Fruit fly (Drosophila melanogaster) whole organism, embryonic: Measurements from ENCODE around the gene Agpat1.

Experiments used
- Asciz ChIP-seq: fragments of 200-800 bp; sonication (Bioruptor generic); optimal IDR thresholded peaks from 2 replicates; lab custom pipeline; 2017; ENCODE audit warnings: missing biosample characterization, mild to moderate bottlenecking, missing genetic modification characterization, missing genetic modification reagents
- CG10543 ChIP-seq: fragments of 200-800 bp; sonication (Bioruptor generic); optimal IDR thresholded peaks from 3 replicates; lab custom pipeline; 2017; ENCODE audit warnings: missing biosample characterization, mild to moderate bottlenecking, missing genetic modification characterization, moderate library complexity
- CG10654 ChIP-seq: fragments of 200-800 bp; sonication (Bioruptor generic); optimal IDR thresholded peaks from 2 replicates; lab custom pipeline; 2016; ENCODE audit warnings: missing biosample characterization, missing genetic modification characterization
- CG11696 ChIP-seq: fragments of 200-800 bp; sonication (Bioruptor generic); IDR thresholded peaks from 2 replicates; pipeline ENCODE4 v1.3.6; 2022; ENCODE audit warnings: missing biosample characterization, missing genetic modification characterization
- CG12769 ChIP-seq: fragments of 200-800 bp; sonication (Bioruptor generic); optimal IDR thresholded peaks from 2 replicates; lab custom pipeline; 2019; ENCODE audit warnings: missing biosample characterization, mild to moderate bottlenecking, missing genetic modification characterization, moderate library complexity
- CG15269 ChIP-seq: fragments of 200-800 bp; sonication (Bioruptor generic); optimal IDR thresholded peaks from 2 replicates; lab custom pipeline; 2018; ENCODE audit warnings: missing biosample characterization, mild to moderate bottlenecking, missing genetic modification characterization, moderate library complexity
- CG16813 ChIP-seq: fragments of 200-800 bp; sonication (Bioruptor generic); IDR thresholded peaks from 3 replicates; pipeline ENCODE4 v1.3.6; 2022; ENCODE audit warnings: missing biosample characterization, missing genetic modification characterization; ENCODE audit not compliant: partially characterized antibody
- CG16815 ChIP-seq: fragments of 200-800 bp; sonication (Bioruptor generic); optimal IDR thresholded peaks from 3 replicates; lab custom pipeline; 2017; ENCODE audit warnings: missing biosample characterization, mild to moderate bottlenecking, missing genetic modification characterization
- CG17359 ChIP-seq: fragments of 200-800 bp; sonication (Bioruptor generic); optimal IDR thresholded peaks from 3 replicates; lab custom pipeline; 2018; ENCODE audit warnings: missing biosample characterization, mild to moderate bottlenecking, missing genetic modification characterization, moderate library complexity
- CG18262 ChIP-seq: fragments of 200-800 bp; optimal IDR thresholded peaks from 3 replicates; lab custom pipeline; 2019; ENCODE audit warnings: missing biosample characterization, mild to moderate bottlenecking, missing genetic modification characterization, moderate library complexity
- CG2129 ChIP-seq: fragments of 200-800 bp; sonication (Bioruptor generic); IDR thresholded peaks from 2 replicates; pipeline ENCODE4 v1.3.6; 2022; ENCODE audit warnings: missing biosample characterization, missing genetic modification characterization; ENCODE audit not compliant: partially characterized antibody
- CG2199 ChIP-seq: fragments of 200-800 bp; sonication (Bioruptor generic); IDR thresholded peaks from 3 replicates; pipeline ENCODE4 v1.3.6; 2022; ENCODE audit warnings: missing biosample characterization, missing genetic modification characterization
- CG30403 ChIP-seq: fragments of 200-800 bp; sonication (Bioruptor generic); optimal IDR thresholded peaks from 3 replicates; lab custom pipeline; 2016; ENCODE audit warnings: missing biosample characterization, missing genetic modification characterization
- CG31224 ChIP-seq: fragments of 200-800 bp; sonication (Bioruptor generic); IDR thresholded peaks from 2 replicates; pipeline ENCODE4 v1.3.6; 2022; ENCODE audit warnings: missing biosample characterization, missing genetic modification characterization
- CG7963 ChIP-seq: fragments of 200-800 bp; sonication (Bioruptor generic); IDR thresholded peaks from 3 replicates; pipeline ENCODE4 v1.3.6; 2022; ENCODE audit warnings: missing biosample characterization, missing genetic modification characterization; ENCODE audit not compliant: partially characterized antibody
- CG8281 ChIP-seq: fragments of 200-800 bp; sonication (Bioruptor generic); optimal IDR thresholded peaks from 2 replicates; lab custom pipeline; 2018; ENCODE audit warnings: missing biosample characterization, mild to moderate bottlenecking, missing genetic modification characterization, moderate library complexity
- CG8290 ChIP-seq, 3 experiments: fragments of 200-800 bp; sonication (Bioruptor generic); optimal IDR thresholded peaks; 2 replicates each; lab custom pipeline; 2016 to 2019; ENCODE audit warnings: missing biosample characterization in 3 of 3, missing genetic modification characterization in 3 of 3, mild to moderate bottlenecking in 2 of 3, moderate library complexity in 1 of 3
- CG8924 ChIP-seq: fragments of 200-800 bp; optimal IDR thresholded peaks from 3 replicates; lab custom pipeline; 2019; ENCODE audit warnings: missing biosample characterization, mild to moderate bottlenecking, missing genetic modification characterization, moderate library complexity
- CG9817 ChIP-seq: fragments of 200-800 bp; sonication (Bioruptor generic); optimal IDR thresholded peaks from 2 replicates; lab custom pipeline; 2018; ENCODE audit warnings: missing biosample characterization, mild to moderate bottlenecking, missing genetic modification characterization, moderate library complexity
- CTCF ChIP-seq: fragments of 200-800 bp; sonication (Bioruptor generic); optimal IDR thresholded peaks from 2 replicates; lab custom pipeline; 2017; ENCODE audit warnings: missing biosample characterization, mild to moderate bottlenecking, missing genetic modification characterization, moderate library complexity
- CkIIα-i1 ChIP-seq: fragments of 200-800 bp; sonication (Bioruptor generic); IDR thresholded peaks from 2 replicates; pipeline ENCODE4 v1.3.6; 2022; ENCODE audit warnings: missing biosample characterization, missing genetic modification characterization
- Dad ChIP-seq: fragments of 200-800 bp; sonication (Bioruptor generic); optimal IDR thresholded peaks from 3 replicates; lab custom pipeline; 2016; ENCODE audit warnings: missing biosample characterization, missing genetic modification characterization
- Dfd ChIP-seq, 2 experiments: fragments of >200 bp; optimal IDR thresholded peaks; 2 replicates each; lab custom pipeline; 2017; ENCODE audit warnings: missing biosample characterization in 2 of 2, missing genetic modification characterization in 2 of 2
- Doc2 ChIP-seq: fragments of 200-800 bp; sonication (Bioruptor generic); IDR thresholded peaks from 2 replicates; pipeline ENCODE4 v1.3.6; 2022; ENCODE audit warnings: missing biosample characterization, missing genetic modification characterization
- Hr39 ChIP-seq: fragments of >200 bp; optimal IDR thresholded peaks from 2 replicates; lab custom pipeline; 2017
- Mrtf ChIP-seq: fragments of 200-800 bp; sonication (Bioruptor generic); IDR thresholded peaks from 3 replicates; pipeline ENCODE4 v1.3.6; 2022; ENCODE audit warnings: missing biosample characterization, missing genetic modification characterization
- PHDP ChIP-seq: fragments of 200-800 bp; sonication (Bioruptor generic); optimal IDR thresholded peaks from 3 replicates; lab custom pipeline; 2018; ENCODE audit warnings: missing biosample characterization, mild to moderate bottlenecking, missing genetic modification characterization, moderate library complexity
- Ptx1 ChIP-seq: fragments of 200-800 bp; sonication (Bioruptor generic); IDR thresholded peaks from 2 replicates; pipeline ENCODE4 v1.3.6; 2022; ENCODE audit warnings: missing biosample characterization, missing genetic modification characterization
- Taf1 ChIP-seq: fragments of 200-800 bp; sonication (Bioruptor generic); IDR thresholded peaks from 2 replicates; pipeline ENCODE4 v1.3.6; 2022; ENCODE audit warnings: missing biosample characterization, missing genetic modification characterization
- Tbp ChIP-seq: fragments of >200 bp; optimal IDR thresholded peaks from 2 replicates; lab custom pipeline; 2018; ENCODE audit warnings: missing biosample characterization, missing genetic modification characterization
- ab ChIP-seq: fragments of 200-800 bp; sonication (Bioruptor generic); optimal IDR thresholded peaks from 2 replicates; lab custom pipeline; 2016; ENCODE audit warnings: missing biosample characterization, missing genetic modification characterization
- al ChIP-seq: fragments of 200-800 bp; sonication (Bioruptor generic); IDR thresholded peaks from 2 replicates; pipeline ENCODE4 v1.3.6; 2022; ENCODE audit warnings: missing biosample characterization, missing genetic modification characterization
- amos ChIP-seq: fragments of 200-800 bp; sonication (Bioruptor generic); IDR thresholded peaks from 2 replicates; pipeline ENCODE4 v1.3.6; 2022; ENCODE audit warnings: missing biosample characterization, missing genetic modification characterization; ENCODE audit not compliant: partially characterized antibody
- bab2 ChIP-seq: fragments of 200-800 bp; sonication (Bioruptor generic); optimal IDR thresholded peaks from 2 replicates; lab custom pipeline; 2016; ENCODE audit warnings: missing biosample characterization, missing genetic modification characterization
- cad ChIP-seq: fragments of >200 bp; optimal IDR thresholded peaks from 2 replicates; lab custom pipeline; 2017; ENCODE audit warnings: missing biosample characterization, missing genetic modification characterization
- cg ChIP-seq: fragments of 200-800 bp; sonication (Bioruptor generic); optimal IDR thresholded peaks from 3 replicates; lab custom pipeline; 2019; ENCODE audit warnings: missing biosample characterization, mild to moderate bottlenecking, missing genetic modification characterization, moderate library complexity
- crp ChIP-seq, 2 experiments: fragments of 200-800 bp; sonication (Bioruptor generic); optimal IDR thresholded peaks; 2 replicates in 1 of 2; 3 replicates in 1 of 2; lab custom pipeline; 2017; ENCODE audit warnings: missing biosample characterization in 2 of 2, missing genetic modification characterization in 2 of 2, mild to moderate bottlenecking in 1 of 2, moderate library complexity in 1 of 2
- da ChIP-seq: fragments of 200-800 bp; sonication (Bioruptor generic); optimal IDR thresholded peaks from 2 replicates; lab custom pipeline; 2016; ENCODE audit warnings: missing biosample characterization, missing genetic modification characterization
- disco-r ChIP-seq: fragments of 200-800 bp; sonication (Bioruptor generic); optimal IDR thresholded peaks from 2 replicates; lab custom pipeline; 2016; ENCODE audit warnings: missing biosample characterization, missing genetic modification characterization
- p53 ChIP-seq: fragments of 200-800 bp; sonication (Bioruptor generic); optimal IDR thresholded peaks from 2 replicates; lab custom pipeline; 2016; ENCODE audit warnings: missing biosample characterization, missing genetic modification characterization
- tin ChIP-seq: fragments of 200-800 bp; sonication (Bioruptor generic); optimal IDR thresholded peaks from 3 replicates; lab custom pipeline; 2016; ENCODE audit warnings: missing biosample characterization, missing genetic modification characterization
- tio ChIP-seq: fragments of 200-800 bp; sonication (Bioruptor generic); optimal IDR thresholded peaks from 2 replicates; lab custom pipeline; 2017; ENCODE audit warnings: missing biosample characterization, missing genetic modification characterization, inconsistent platforms
- trem ChIP-seq: fragments of 200-800 bp; optimal IDR thresholded peaks from 3 replicates; lab custom pipeline; 2019; ENCODE audit warnings: missing biosample characterization, mild to moderate bottlenecking, missing genetic modification characterization, moderate library complexity
- tx ChIP-seq: fragments of 200-800 bp; sonication (Bioruptor generic); optimal IDR thresholded peaks from 2 replicates; lab custom pipeline; 2016; ENCODE audit warnings: missing biosample characterization, missing genetic modification characterization
- wdn ChIP-seq: fragments of 200-800 bp; sonication (Bioruptor generic); IDR thresholded peaks from 2 replicates; pipeline ENCODE4 v1.3.6; 2022; ENCODE audit warnings: missing biosample characterization, missing genetic modification characterization
- yki ChIP-seq: fragments of >200 bp; optimal IDR thresholded peaks from 3 replicates; lab custom pipeline; 2018
- zfh2 ChIP-seq: fragments of 200-800 bp; sonication (Bioruptor generic); optimal IDR thresholded peaks from 2 replicates; lab custom pipeline; 2016; ENCODE audit warnings: missing biosample characterization, missing genetic modification characterization

Agpat1 gene

dm6 chrX:12752196-12752595 lies 12.9 kb upstream of the Agpat1 start (continued):
- peak; percentile 98 for TF ChIP-seq Asciz
- TF ChIP-seq Dad, result peak; percentile 99
- TF ChIP-seq Hr39 (lab: Kevin White, UChicago), result no peak
- TF ChIP-seq tio (GFP tag; lab: Kevin White, UChicago), result peak; percentile 99
- TF ChIP-seq CG10543, result peak; percentile 94
- TF ChIP-seq CG9817 (tag; lab: Kevin White, UChicago), result peak; percentile 99
- peak; percentile 95 for TF ChIP-seq CG11696
- TF ChIP-seq CG17359 (tag; lab: Kevin White, UChicago), result peak; percentile 99
- peak; percentile 99 for TF ChIP-seq CG10654
- TF ChIP-seq ab (GFP tag; lab: Kevin White, UChicago), result peak; percentile 99
- peak; percentile 95 for TF ChIP-seq CkIIα-i1 (GFP tag; lab: Robert Waterston, UW)
- peak; percentile 99 for TF ChIP-seq CG18262
- peak; percentile 99 for TF ChIP-seq PHDP
- peak; percentile 99 for TF ChIP-seq CG2199
- peak; percentile 96 for TF ChIP-seq trem (tag; lab: Kevin White, UChicago)
- no peak for TF ChIP-seq cad (GFP tag; lab: Kevin White, UChicago)
- peak; percentile 30 for TF ChIP-seq cg (GFP tag; lab: Kevin White, UChicago)
- TF ChIP-seq CG16813 (GFP tag; lab: Robert Waterston, UW), result no peak
- TF ChIP-seq disco-r (GFP tag; lab: Kevin White, UChicago), result peak; percentile 99
- no peak for TF ChIP-seq CG7963 (GFP tag; lab: Robert Waterston, UW)
- peak; percentile 99 for TF ChIP-seq Mrtf (GFP tag; lab: Robert Waterston, UW)
- TF ChIP-seq crp (GFP tag; optimal IDR thresholded peaks at IDR 0.05; lab: Kevin White, UChicago), result peak; percentile 38 to 75
- peak; percentile 92 for TF ChIP-seq p53 (GFP tag; lab: Kevin White, UChicago)
- peak; percentile 99 for TF ChIP-seq CG16815 (GFP tag; lab: Kevin White, UChicago)
- TF ChIP-seq CG8290 (GFP tag; optimal IDR thresholded peaks at IDR 0.05; lab: Kevin White, UChicago), result peak; percentile 98
- TF ChIP-seq CG8290 (tag; optimal IDR thresholded peaks at IDR 0.05; lab: Kevin White, UChicago), result peak; percentile 84 to 98
- TF ChIP-seq CG8281 (tag; lab: Kevin White, UChicago), result peak; percentile 67
- TF ChIP-seq Dfd (GFP tag; optimal IDR thresholded peaks at IDR 0.05; lab: Kevin White, UChicago), result peak in 1 of 2 experiments; percentile 73
- TF ChIP-seq Doc2 (GFP tag; lab: Robert Waterston, UW), result peak; percentile 97
- peak; percentile 100 for TF ChIP-seq CG30403
- peak; percentile 99 for TF ChIP-seq bab2 (GFP tag; lab: Kevin White, UChicago)
- peak; percentile 97 for TF ChIP-seq CG31224
- TF ChIP-seq Ptx1 (GFP tag; lab: Robert Waterston, UW), result peak; percentile 99
- TF ChIP-seq al (GFP tag; lab: Robert Waterston, UW), result peak; percentile 99
- peak; percentile 99 for TF ChIP-seq CG8924 (tag; lab: Kevin White, UChicago)
- peak; percentile 99 for TF ChIP-seq CG15269 (tag; lab: Kevin White, UChicago)
- TF ChIP-seq CG2129 (GFP tag; lab: Robert Waterston, UW), result no peak
- TF ChIP-seq CTCF (GFP tag; lab: Kevin White, UChicago), result peak; percentile 41
- TF ChIP-seq amos, result no peak
- peak; percentile 99 for TF ChIP-seq tin
- peak; percentile 99 for TF ChIP-seq tx (GFP tag; lab: Kevin White, UChicago)
- no peak for TF ChIP-seq Tbp
- peak; percentile 98 for TF ChIP-seq wdn
- TF ChIP-seq CG12769 (tag; lab: Kevin White, UChicago), result peak; percentile 86
- peak; percentile 99 for TF ChIP-seq Taf1 (GFP tag; lab: Robert Waterston, UW)
- TF ChIP-seq yki (lab: Kevin White, UChicago), result no peak
- peak; percentile 98 for TF ChIP-seq da (GFP tag; lab: Kevin White, UChicago)
- TF ChIP-seq zfh2 (GFP tag; lab: Kevin White, UChicago), result peak; percentile 99
